Fruit fly (Drosophila melanogaster): Measurements from ENCODE around the gene Rox8.
A peak's percentile ranks its signal among the peaks of the same experiment; 100 is the strongest.

The Rox8 gene

DNA sequence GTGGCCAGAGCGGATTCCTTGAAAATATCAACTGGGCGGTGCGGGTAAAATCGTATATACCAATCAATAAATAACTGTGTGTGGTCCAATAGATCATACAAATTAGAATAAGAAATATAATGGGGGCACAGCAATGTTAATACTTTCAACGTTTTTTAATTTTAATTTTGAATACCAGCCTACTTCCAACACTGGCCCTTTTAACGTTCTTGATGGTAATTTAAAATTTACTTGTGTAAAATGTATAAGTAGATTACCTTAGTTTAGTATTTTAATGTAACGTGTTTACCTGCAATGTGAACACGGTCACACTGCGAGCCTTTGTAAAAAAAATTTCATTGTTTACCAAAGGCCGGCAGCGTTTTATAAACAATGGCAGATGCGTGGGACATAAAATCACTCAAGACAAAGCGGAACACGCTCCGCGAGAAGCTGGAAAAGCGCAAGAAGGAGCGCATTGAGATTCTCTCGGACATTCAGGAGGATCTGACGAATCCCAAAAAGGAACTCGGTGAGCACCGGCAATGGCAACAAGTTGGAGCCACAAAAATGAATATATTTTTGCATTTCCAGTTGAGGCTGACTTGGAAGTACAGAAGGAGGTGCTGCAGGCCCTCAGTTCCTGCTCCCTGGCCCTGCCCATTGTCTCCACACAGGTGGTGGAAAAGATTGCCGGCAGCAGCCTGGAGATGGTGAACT is 16.1 kb downstream of the Rox8 start, which contains the start of the genes KrT95D and Mettl3 (continued):
- TF ChIP-seq Dbx (GFP tag; IDR thresholded peaks at IDR 0.05) (no peak), CG2120 (GFP tag; optimal IDR thresholded peaks at IDR 0.05) (peak; percentile 30), CG42726 (GFP tag; IDR thresholded peaks at IDR 0.05; ENCODE audit: partially characterized antibody) (no peak), al (GFP tag; IDR thresholded peaks at IDR 0.05) (no peak), Ravus (GFP tag; IDR thresholded peaks at IDR 0.05) (no peak), Scr (GFP tag; IDR thresholded peaks at IDR 0.05; ENCODE audit: partially characterized antibody) (peak; percentile 11; the same call in 1 of the 2 replicates), CG2712 (tag; optimal IDR thresholded peaks at IDR 0.05) (peak; percentile 37), CG2678 (tag; optimal IDR thresholded peaks at IDR 0.05) (no peak), salm (tag; optimal IDR thresholded peaks at IDR 0.05) (no peak), CG13775 (GFP tag; optimal IDR thresholded peaks at IDR 0.05) (no peak), jumu (GFP tag; optimal IDR thresholded peaks at IDR 0.05) (no peak), nmo (GFP tag; optimal IDR thresholded peaks at IDR 0.05) (peak; percentile 60), cas (GFP tag; IDR thresholded peaks at IDR 0.05) (no peak), lilli (GFP tag; optimal IDR thresholded peaks at IDR 0.05) (peak; percentile 15), ac (GFP tag; optimal IDR thresholded peaks at IDR 0.05) (no peak), CG12391 (tag; optimal IDR thresholded peaks at IDR 0.05) (peak; percentile 50), CG9932 (GFP tag; IDR thresholded peaks at IDR 0.05) (no peak), Vsx1 (GFP tag; optimal IDR thresholded peaks at IDR 0.05) (no peak), CG4854 (GFP tag; optimal IDR thresholded peaks at IDR 0.05) (no peak), CG5180 (GFP tag; optimal IDR thresholded peaks at IDR 0.05) (no peak), psq (GFP tag; optimal IDR thresholded peaks at IDR 0.05) (no peak), HLHmδ (GFP tag; optimal IDR thresholded peaks at IDR 0.05) (no peak), Oli (tag; optimal IDR thresholded peaks at IDR 0.05) (no peak), CG9215 (GFP tag; IDR thresholded peaks at IDR 0.05) (no peak), bab2 (GFP tag; optimal IDR thresholded peaks at IDR 0.05) (no peak), NK7.1 (GFP tag; optimal IDR thresholded peaks at IDR 0.05) (no peak), kay (GFP tag; optimal IDR thresholded peaks at IDR 0.05) (no peak), CG7786 (GFP tag; optimal IDR thresholded peaks at IDR 0.05) (no peak), CG17802 (tag; optimal IDR thresholded peaks at IDR 0.05) (no peak), CG17361 (GFP tag; IDR thresholded peaks at IDR 0.05) (no peak), Eip74EF (GFP tag; optimal IDR thresholded peaks at IDR 0.05) (no peak), gcm2 (GFP tag; optimal IDR thresholded peaks at IDR 0.05) (no peak), corto (GFP tag; optimal IDR thresholded peaks at IDR 0.05) (no peak), Med (GFP tag) (peak; percentile 81), crc (GFP tag; optimal IDR thresholded peaks at IDR 0.05) (no peak), z (GFP tag; IDR thresholded peaks at IDR 0.05) (no peak), vvl (GFP tag; IDR thresholded peaks at IDR 0.05) (peak; percentile 42; the same call in 1 of the 2 replicates), CG18599 (GFP tag; optimal IDR thresholded peaks at IDR 0.05) (no peak), CG15696 (tag; optimal IDR thresholded peaks at IDR 0.05) (peak; percentile 8), gfzf (GFP tag; optimal IDR thresholded peaks at IDR 0.05) (peak; percentile 91), sqz (GFP tag; optimal IDR thresholded peaks at IDR 0.05) (peak; percentile 99), ssp (GFP tag; IDR thresholded peaks at IDR 0.05) (no peak), chn (GFP tag; optimal IDR thresholded peaks at IDR 0.05) (no peak), CG12071 (GFP tag; optimal IDR thresholded peaks at IDR 0.05) (no peak), slp2 (GFP tag; optimal IDR thresholded peaks at IDR 0.05) (no peak), ftz-f1 (GFP tag; optimal IDR thresholded peaks at IDR 0.05) (no peak), Dad (GFP tag; optimal IDR thresholded peaks at IDR 0.05) (peak; percentile 10), CG31365 (tag; optimal IDR thresholded peaks at IDR 0.05) (no peak), Max (GFP tag; optimal IDR thresholded peaks at IDR 0.05) (peak; percentile 46)

Measured in whole organism, embryonic.